Fruit fly (Drosophila melanogaster): Measurements from ENCODE around the gene Ocho.

The Ocho gene

dm6 chr3L:14971893-14972624 is 2.6 kb upstream of the Ocho start (continued):
- TF ChIP-seq eg (GFP tag; IDR thresholded peaks at IDR 0.05) = no peak
- no peak for TF ChIP-seq Hr38 (GFP tag; optimal IDR thresholded peaks at IDR 0.05)
- TF ChIP-seq Gug (GFP tag; IDR thresholded peaks at IDR 0.05) = no peak
- TF ChIP-seq fd59A (GFP tag; optimal IDR thresholded peaks at IDR 0.05) = no peak
- no peak for TF ChIP-seq net (GFP tag; optimal IDR thresholded peaks at IDR 0.05)
- TF ChIP-seq CG1621 (tag; optimal IDR thresholded peaks at IDR 0.05) = no peak
- TF ChIP-seq CG31627 (GFP tag; optimal IDR thresholded peaks at IDR 0.05) = peak; percentile 51
- TF ChIP-seq Lpt (GFP tag; optimal IDR thresholded peaks at IDR 0.05) = no peak
- no peak for TF ChIP-seq salr (GFP tag; optimal IDR thresholded peaks at IDR 0.05)
- no peak for TF ChIP-seq CG6808 (GFP tag; optimal IDR thresholded peaks at IDR 0.05)
- TF ChIP-seq Hr4 (GFP tag; optimal IDR thresholded peaks at IDR 0.05) = no peak
- TF ChIP-seq dsx (GFP tag; optimal IDR thresholded peaks at IDR 0.05; ENCODE audit: poor library complexity, severe bottlenecking) = no peak
- no peak for TF ChIP-seq CG16779 (tag; optimal IDR thresholded peaks at IDR 0.05)
- no peak for TF ChIP-seq Blimp-1 (GFP tag; optimal IDR thresholded peaks at IDR 0.05)
- TF ChIP-seq CG3032 (tag; optimal IDR thresholded peaks at IDR 0.05) = no peak
- no peak for TF ChIP-seq CG9139 (GFP tag; optimal IDR thresholded peaks at IDR 0.05)
- TF ChIP-seq CG6163 (GFP tag; IDR thresholded peaks at IDR 0.05) = no peak
- TF ChIP-seq fd85E (GFP tag; optimal IDR thresholded peaks at IDR 0.05) = no peak
- TF ChIP-seq vri (GFP tag; optimal IDR thresholded peaks at IDR 0.05) = peak; percentile 3
- TF ChIP-seq Eip78C (GFP tag) = no peak
- no peak for TF ChIP-seq lz (GFP tag; optimal IDR thresholded peaks at IDR 0.05)
- TF ChIP-seq CG10631 (GFP tag; optimal IDR thresholded peaks at IDR 0.05) = no peak
- TF ChIP-seq svp (GFP tag) = peak; percentile 74
- TF ChIP-seq CG15336 (GFP tag; IDR thresholded peaks at IDR 0.05) = no peak
- TF ChIP-seq CG8319 (GFP tag; optimal IDR thresholded peaks at IDR 0.05) = no peak
- TF ChIP-seq cyc (GFP tag; optimal IDR thresholded peaks at IDR 0.05) = no peak
- no peak for TF ChIP-seq CG34406 (GFP tag; optimal IDR thresholded peaks at IDR 0.05)
- TF ChIP-seq CG6854 (GFP tag; optimal IDR thresholded peaks at IDR 0.05) = no peak
- no peak for TF ChIP-seq Sox15 (GFP tag; optimal IDR thresholded peaks at IDR 0.05)
- no peak for TF ChIP-seq CG7368 (GFP tag; optimal IDR thresholded peaks at IDR 0.05)
- no peak for TF ChIP-seq Ets21C (GFP tag; optimal IDR thresholded peaks at IDR 0.05)

- TF ChIP-seq acj6 (GFP tag; optimal IDR thresholded peaks at IDR 0.05) (no peak), salr (GFP tag; optimal IDR thresholded peaks at IDR 0.05) (no peak), svp (GFP tag) (peak; percentile 42), CG6163 (GFP tag; IDR thresholded peaks at IDR 0.05) (0 out of 3 replicates have a peak, but pooled peaks have one; percentile 6), Eip75B (GFP tag; optimal IDR thresholded peaks at IDR 0.05) (no peak)
Observed at dm6 chr3L:14972625-14973250, 1.9 kb upstream of the Ocho start, which contains the start of gene Brd. Gene Brd, plus strand, starts transcription at chr3L:14972667.

dm6 chr3L:14973251-14973625 is 1.4 kb upstream of the Ocho start:
- TF ChIP-seq Ets96B (tag; optimal IDR thresholded peaks at IDR 0.05) (no peak), CG6854 (GFP tag; optimal IDR thresholded peaks at IDR 0.05) (no peak), Sox102F (GFP tag; optimal IDR thresholded peaks at IDR 0.05) (peak; percentile 10), fd59A (GFP tag; optimal IDR thresholded peaks at IDR 0.05) (no peak), ss (GFP tag; optimal IDR thresholded peaks at IDR 0.05) (peak in 1 of 2 experiments; percentile 4), fkh (GFP tag; optimal IDR thresholded peaks at IDR 0.05) (no peak), Ets21C (GFP tag; optimal IDR thresholded peaks at IDR 0.05) (no peak), dsx (GFP tag; optimal IDR thresholded peaks at IDR 0.05; ENCODE audit: poor library complexity, severe bottlenecking) (peak; percentile 3), CG3919 (GFP tag; optimal IDR thresholded peaks at IDR 0.05) (peak; percentile 11), spab (GFP tag; optimal IDR thresholded peaks at IDR 0.05) (no peak), OdsH (GFP tag; optimal IDR thresholded peaks at IDR 0.05) (no peak), Eip93F (GFP tag; optimal IDR thresholded peaks at IDR 0.05) (peak; percentile 47), Blimp-1 (GFP tag; optimal IDR thresholded peaks at IDR 0.05) (peak; percentile 77), CG6808 (GFP tag; optimal IDR thresholded peaks at IDR 0.05) (no peak), CG31627 (GFP tag; optimal IDR thresholded peaks at IDR 0.05) (no peak), CG15336 (GFP tag; IDR thresholded peaks at IDR 0.05) (no peak), Hr39 (GFP tag; optimal IDR thresholded peaks at IDR 0.05) (no peak), CG11902 (GFP tag; optimal IDR thresholded peaks at IDR 0.05) (no peak), Eip78C (GFP tag) (peak; percentile 65), CG1621 (tag; optimal IDR thresholded peaks at IDR 0.05) (peak; percentile 39), CG8632 (GFP tag; optimal IDR thresholded peaks at IDR 0.05) (no peak), svp (GFP tag) (peak; percentile 45), CG10631 (GFP tag; optimal IDR thresholded peaks at IDR 0.05) (peak; percentile 0), CG8319 (GFP tag; optimal IDR thresholded peaks at IDR 0.05) (no peak), CG3032 (tag; optimal IDR thresholded peaks at IDR 0.05) (no peak), CG10669 (GFP tag; optimal IDR thresholded peaks at IDR 0.05) (no peak), CG6163 (GFP tag; IDR thresholded peaks at IDR 0.05) (peak; percentile 48; the same call in 1 of the 3 replicates), CG34406 (GFP tag; optimal IDR thresholded peaks at IDR 0.05) (no peak)

All from whole organism, prepupa.